Fruit fly (Drosophila melanogaster) whole organism, wandering third instar larva: ENCODE data around the gene Nepl4.

Experiments used
- CG32264 ChIP-seq: fragments of 200-800 bp; sonication (Bioruptor generic); optimal IDR thresholded peaks from 2 replicates; lab custom pipeline; 2016; ENCODE audit warnings: missing biosample characterization, missing genetic modification characterization
- Dif ChIP-seq: fragments of 200-275, 200-300 bp; sonication (Bioruptor generic); optimal IDR thresholded peaks from 2 replicates; lab custom pipeline; 2018; ENCODE audit warnings: missing biosample characterization, missing genetic modification characterization; ENCODE audit not compliant: partially characterized antibody
- HLH106 ChIP-seq: fragments of 200-800 bp; optimal IDR thresholded peaks from 3 replicates; lab custom pipeline; 2019; ENCODE audit warnings: missing biosample characterization, mild to moderate bottlenecking, missing genetic modification characterization, moderate library complexity
- Hr78 ChIP-seq: fragments of >200 bp; optimal IDR thresholded peaks from 2 replicates; lab custom pipeline; 2017; ENCODE audit warnings: missing biosample characterization, missing genetic modification characterization
- Hr83 ChIP-seq: fragments of 200-300 bp; sonication (Bioruptor generic); optimal IDR thresholded peaks from 2 replicates; lab custom pipeline; 2016; ENCODE audit warnings: missing biosample characterization, mild to moderate bottlenecking, missing genetic modification characterization, moderate library complexity; ENCODE audit not compliant: poor library complexity, severe bottlenecking
- Mio ChIP-seq: sonication (Bioruptor generic); optimal IDR thresholded peaks from 2 replicates; lab custom pipeline; 2016; ENCODE audit warnings: missing biosample characterization, missing genetic modification characterization
- OdsH ChIP-seq: fragments of 200-800 bp; sonication (Bioruptor generic); optimal IDR thresholded peaks from 2 replicates; lab custom pipeline; 2016; ENCODE audit warnings: missing biosample characterization, mild to moderate bottlenecking, missing genetic modification characterization
- Rel ChIP-seq, 2 experiments: fragments of 200-800 bp; sonication (Bioruptor generic) in 1 of 2; optimal IDR thresholded peaks; 2 replicates in 1 of 2; 3 replicates in 1 of 2; lab custom pipeline; 2016 to 2019; ENCODE audit warnings: mild to moderate bottlenecking in 2 of 2, missing biosample characterization in 2 of 2, missing genetic modification characterization in 2 of 2, moderate library complexity in 1 of 2
- Sp1 ChIP-seq: fragments of 200-800 bp; sonication (Bioruptor generic); optimal IDR thresholded peaks from 3 replicates; lab custom pipeline; 2019; ENCODE audit warnings: missing biosample characterization, mild to moderate bottlenecking, missing genetic modification characterization, moderate library complexity
- Vsx2 ChIP-seq: fragments of 200-300, 225-300 bp; sonication (Bioruptor generic); optimal IDR thresholded peaks from 2 replicates; lab custom pipeline; 2018; ENCODE audit warnings: missing biosample characterization, missing genetic modification characterization; ENCODE audit not compliant: partially characterized antibody
- br ChIP-seq: fragments of 200-800 bp; sonication (Bioruptor generic); optimal IDR thresholded peaks from 2 replicates; lab custom pipeline; 2016; ENCODE audit warnings: missing biosample characterization, missing genetic modification characterization
- brk ChIP-seq: fragments of 200-800 bp; sonication (Bioruptor generic); optimal IDR thresholded peaks from 2 replicates; lab custom pipeline; 2016; ENCODE audit warnings: missing biosample characterization, mild to moderate bottlenecking, missing genetic modification characterization
- dl ChIP-seq, 2 experiments: fragments of 175-275, 200-275 bp in 1 of 2; fragments of 200-275 bp in 1 of 2; sonication (Bioruptor generic); optimal IDR thresholded peaks; lab custom pipeline; 2018; ENCODE audit warnings: mild to moderate bottlenecking in 2 of 2, missing biosample characterization in 2 of 2, missing genetic modification characterization in 2 of 2, moderate library complexity in 2 of 2; ENCODE audit not compliant: partially characterized antibody in 2 of 2, insufficient read depth in 1 of 2
- dsf ChIP-seq: sonication (Bioruptor generic); optimal IDR thresholded peaks from 2 replicates; lab custom pipeline; 2016; ENCODE audit warnings: missing biosample characterization, missing genetic modification characterization, borderline replicate concordance
- ey ChIP-seq: fragments of 200-800 bp; sonication (Bioruptor generic); optimal IDR thresholded peaks from 2 replicates; lab custom pipeline; 2016; ENCODE audit warnings: missing biosample characterization, missing genetic modification characterization
- foxo ChIP-seq, 2 experiments: fragments of 200-800 bp; sonication (Bioruptor generic); optimal IDR thresholded peaks; 2 replicates in 1 of 2; 3 replicates in 1 of 2; lab custom pipeline; 2016 to 2017; ENCODE audit warnings: missing biosample characterization in 2 of 2, missing genetic modification characterization in 2 of 2
- fru ChIP-seq: fragments of 200-800 bp; sonication (Bioruptor generic); optimal IDR thresholded peaks from 3 replicates; lab custom pipeline; 2016; ENCODE audit warnings: missing biosample characterization, mild to moderate bottlenecking, missing genetic modification characterization
- h ChIP-seq: fragments of 200-800 bp; sonication (Bioruptor generic); optimal IDR thresholded peaks from 3 replicates; lab custom pipeline; 2016; ENCODE audit warnings: missing biosample characterization, mild to moderate bottlenecking, missing genetic modification characterization
- psq ChIP-seq: fragments of 200-800 bp; sonication (Bioruptor generic); optimal IDR thresholded peaks from 3 replicates; lab custom pipeline; 2017; ENCODE audit warnings: missing biosample characterization, mild to moderate bottlenecking, missing genetic modification characterization, moderate library complexity
- rgr ChIP-seq: fragments of 200-800 bp; sonication (Bioruptor generic); optimal IDR thresholded peaks from 3 replicates; lab custom pipeline; 2016; ENCODE audit warnings: missing biosample characterization, mild to moderate bottlenecking, missing genetic modification characterization
- sage ChIP-seq: fragments of 200-800 bp; sonication (Bioruptor generic); optimal IDR thresholded peaks from 2 replicates; lab custom pipeline; 2016; ENCODE audit warnings: missing biosample characterization, mild to moderate bottlenecking, missing genetic modification characterization
- sv ChIP-seq: fragments of 200-800 bp; sonication (Bioruptor generic); optimal IDR thresholded peaks from 3 replicates; lab custom pipeline; 2016; ENCODE audit warnings: missing biosample characterization, missing genetic modification characterization
- usp ChIP-seq: fragments of >200 bp; optimal IDR thresholded peaks from 2 replicates; lab custom pipeline; 2017; ENCODE audit warnings: missing biosample characterization, missing genetic modification characterization
- woc ChIP-seq: sonication (Bioruptor generic); optimal IDR thresholded peaks from 2 replicates; lab custom pipeline; 2016; ENCODE audit warnings: missing biosample characterization, mild to moderate bottlenecking, missing genetic modification characterization

The Nepl4 gene

DNA sequence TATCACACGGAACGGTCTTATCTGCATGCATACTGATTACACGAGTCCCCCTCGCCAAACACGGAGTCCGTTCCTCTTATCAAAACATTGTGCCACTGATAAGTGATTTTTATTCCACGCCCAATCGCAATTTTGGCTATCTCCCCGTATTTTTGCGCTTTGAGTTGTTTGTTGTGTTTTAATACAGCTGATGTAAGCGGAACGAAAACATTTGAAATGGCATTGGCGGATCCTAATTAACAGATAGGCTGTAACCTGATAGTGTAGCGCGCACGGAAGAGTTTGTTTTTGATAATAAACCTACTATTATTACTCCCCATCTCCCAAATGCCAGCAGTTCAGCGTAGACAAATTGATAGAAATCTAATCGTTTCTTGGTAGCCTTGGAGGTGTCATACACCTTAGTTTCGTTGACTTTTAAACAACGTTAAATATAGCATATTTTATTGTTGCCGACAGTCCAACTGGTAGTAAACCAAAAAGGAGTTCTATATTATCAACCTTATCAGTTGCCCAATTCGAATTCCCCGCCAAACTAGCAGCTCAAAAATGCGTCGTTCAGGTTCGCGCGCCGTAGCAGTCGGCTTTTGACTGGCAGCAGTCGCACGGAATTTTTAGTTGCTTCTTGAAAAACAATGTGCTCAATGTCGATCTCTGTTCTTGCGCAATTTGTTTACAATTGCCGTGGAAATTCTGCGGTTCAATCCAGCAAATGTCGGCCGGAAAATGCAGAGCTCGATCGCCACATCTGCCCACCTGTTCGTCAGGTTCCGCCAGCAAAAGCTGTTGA, 24.4 kb upstream of the Nepl4 start:
- TF ChIP-seq ey (GFP tag; lab: Kevin White, UChicago) (no peak), h (peak; percentile 15), Hr83 (peak; percentile 51), Vsx2 (no peak), Rel (GFP tag; optimal IDR thresholded peaks at IDR 0.05; lab: Kevin White, UChicago) (no peak), Rel (tag; optimal IDR thresholded peaks at IDR 0.05; lab: Kevin White, UChicago) (peak; percentile 37), psq (GFP tag; lab: Kevin White, UChicago) (peak; percentile 29), Sp1 (no peak), Dif (GFP tag; lab: Kevin White, UChicago) (peak; percentile 5), dl (GFP tag; optimal IDR thresholded peaks at IDR 0.05; lab: Kevin White, UChicago; ENCODE audit: insufficient read depth in 1 of 2, partially characterized antibody in 2 of 2) (peak in 1 of 2 experiments; percentile 18)

DNA sequence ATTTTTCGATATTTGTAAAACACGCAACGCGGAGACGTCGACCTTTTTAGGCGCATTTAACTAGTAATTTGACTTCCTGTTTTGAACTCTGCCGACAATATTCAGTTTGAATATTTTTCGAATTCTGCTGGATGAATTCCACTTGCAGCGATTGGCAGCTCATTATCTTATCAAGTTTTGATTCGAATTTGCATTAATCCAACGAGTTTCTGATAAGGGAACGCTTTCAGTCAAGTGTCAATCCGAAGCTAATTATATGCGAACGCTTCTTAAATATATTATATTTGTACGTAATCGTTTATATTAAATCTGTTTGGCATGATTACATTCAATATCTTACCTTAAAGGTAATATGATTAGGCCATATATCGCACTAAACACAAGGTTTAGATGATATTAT, 19.4 kb upstream of the Nepl4 start, which contains the start of gene CG9497:
Gene CG9497 (minus strand): TSS at position 101 of the 400 bp plus-strand sequence.
- TF ChIP-seq Mio (GFP tag; lab: Kevin White, UChicago) (no peak), woc (GFP tag; lab: Kevin White, UChicago) (no peak), sage (no peak), dsf (GFP tag; lab: Kevin White, UChicago) (no peak), h (no peak), fru (GFP tag; lab: Kevin White, UChicago) (no peak)

DNA sequence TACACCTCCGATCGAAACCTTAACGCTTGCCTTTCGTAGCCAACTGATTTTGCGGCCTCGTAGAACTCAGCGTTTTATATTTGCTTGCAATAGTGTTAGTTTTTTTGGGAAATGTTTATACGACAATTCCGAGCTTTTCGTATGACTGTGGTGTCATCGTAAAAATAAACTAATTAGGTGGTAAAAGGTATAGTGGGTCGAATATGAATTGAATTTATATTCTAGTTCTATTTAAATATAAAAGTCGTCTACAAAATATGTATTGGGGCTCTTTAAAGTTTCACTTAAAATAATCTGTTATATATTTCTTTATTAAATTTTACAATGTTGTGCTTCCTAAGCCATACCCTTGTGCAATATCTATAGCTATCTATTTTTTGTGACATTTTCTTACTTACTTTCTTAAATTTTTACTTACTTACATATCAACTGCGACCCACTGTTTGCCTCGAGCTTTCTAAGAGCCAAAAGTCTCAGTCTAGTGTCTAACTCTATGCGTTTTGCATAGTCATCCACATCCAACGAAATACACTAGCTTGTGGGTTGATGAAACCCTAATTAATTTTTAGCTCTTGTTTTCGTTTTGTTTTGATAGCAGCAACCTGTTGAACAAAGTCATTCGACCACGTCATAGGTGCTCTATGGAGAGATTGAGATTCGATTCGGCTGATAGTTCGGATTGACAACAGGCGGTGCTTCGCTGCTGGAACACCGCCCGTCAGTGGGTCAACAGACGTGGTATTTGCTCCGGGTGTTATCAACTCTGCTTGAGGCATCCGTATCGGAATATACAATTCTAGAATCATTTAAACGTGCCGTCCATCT, 16.5 kb upstream of the Nepl4 start, which contains the start of gene CG9498:
Gene CG9498 (minus strand): TSS at position 51 of the 825 bp plus-strand sequence.
- TF ChIP-seq foxo (GFP tag; optimal IDR thresholded peaks at IDR 0.05; lab: Kevin White, UChicago) (peak in 1 of 2 experiments; percentile 74), Vsx2 (peak; percentile 37), CG32264 (GFP tag; lab: Kevin White, UChicago) (no peak), OdsH (GFP tag; lab: Kevin White, UChicago) (peak; percentile 47), sv (GFP tag; lab: Kevin White, UChicago) (peak; percentile 24), fru (GFP tag; lab: Kevin White, UChicago) (peak; percentile 22), HLH106 (tag; lab: Kevin White, UChicago) (peak; percentile 0), brk (no peak)

DNA sequence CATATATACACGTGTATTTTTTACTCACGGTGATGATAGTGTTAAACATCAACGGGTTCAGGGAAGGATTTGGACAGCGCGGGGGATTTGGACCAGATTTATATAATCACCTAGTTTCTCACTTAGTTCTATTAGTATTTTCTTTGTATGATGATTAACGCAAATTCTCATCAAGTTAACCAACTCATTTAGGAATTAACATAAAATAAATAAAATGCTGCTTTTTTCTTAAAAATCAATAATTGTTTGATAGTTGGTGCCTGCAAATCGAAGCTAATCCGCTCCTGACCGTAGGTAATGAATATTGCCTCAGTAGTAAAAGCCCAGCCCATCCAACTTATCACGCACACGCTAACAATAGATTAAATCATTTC, 15.9 kb upstream of the Nepl4 start:
- TF ChIP-seq Sp1 (no peak), ey (GFP tag; lab: Kevin White, UChicago) (peak; percentile 36), woc (GFP tag; lab: Kevin White, UChicago) (no peak), h (peak; percentile 66), sv (GFP tag; lab: Kevin White, UChicago) (peak; percentile 53), dsf (GFP tag; lab: Kevin White, UChicago) (no peak), fru (GFP tag; lab: Kevin White, UChicago) (peak; percentile 43), HLH106 (tag; lab: Kevin White, UChicago) (peak; percentile 29), OdsH (GFP tag; lab: Kevin White, UChicago) (peak; percentile 18), rgr (GFP tag; lab: Kevin White, UChicago) (peak; percentile 45), usp (GFP tag; lab: Kevin White, UChicago) (no peak), foxo (GFP tag; optimal IDR thresholded peaks at IDR 0.05; lab: Kevin White, UChicago) (peak in 1 of 2 experiments; percentile 71), psq (GFP tag; lab: Kevin White, UChicago) (peak; percentile 5), br (GFP tag; lab: Kevin White, UChicago) (peak; percentile 14)

DNA sequence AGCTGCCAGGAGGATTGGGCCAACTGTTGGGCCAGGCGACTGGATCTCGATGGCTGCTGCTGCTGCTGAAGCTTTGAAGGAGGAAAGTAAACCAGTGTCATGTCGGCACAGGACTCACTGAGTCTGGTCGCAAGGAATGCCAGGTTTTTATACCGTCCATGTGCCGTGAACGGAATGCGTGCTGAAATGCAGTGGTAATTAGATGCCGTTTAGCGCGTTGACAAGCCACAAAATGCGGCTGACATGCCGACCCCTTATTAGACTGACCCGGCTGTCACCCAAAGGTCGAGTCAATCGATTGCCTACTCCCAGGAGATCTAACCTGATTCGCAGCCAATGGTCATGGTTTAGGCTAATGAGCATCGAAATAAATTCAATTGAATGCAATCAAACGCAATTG, 13.5 kb upstream of the Nepl4 start, which contains the start of gene ppk7:
Gene ppk7 (minus strand): TSS at position 101 of the 400 bp plus-strand sequence.
- no peak for TF ChIP-seq dl (GFP tag; optimal IDR thresholded peaks at IDR 0.05; lab: Kevin White, UChicago; ENCODE audit: insufficient read depth in 1 of 2, partially characterized antibody in 2 of 2)
- no peak for TF ChIP-seq CG32264 (GFP tag; lab: Kevin White, UChicago)
- no peak for TF ChIP-seq usp (GFP tag; lab: Kevin White, UChicago)
- no peak for TF ChIP-seq brk
- no peak for TF ChIP-seq fru (GFP tag; lab: Kevin White, UChicago)
- no peak for TF ChIP-seq Hr78
